Worm (Caenorhabditis elegans): ENCODE results near the gene F49E12.10.

Gene F49E12.10

ce11 chrII:8409538-8409937 lies 18.7 kb downstream of the F49E12.10 start:
- TF ChIP-seq ceh-39 (tag; optimal IDR thresholded peaks at IDR 0.05) (no peak), flh-1 (GFP tag; optimal IDR thresholded peaks at IDR 0.05) (no peak), sptf-1 (tag; optimal IDR thresholded peaks at IDR 0.05) (no peak), sem-2 (GFP tag; optimal IDR thresholded peaks at IDR 0.05) (no peak), lsy-2 (tag; optimal IDR thresholded peaks at IDR 0.05) (no peak), ces-1 (GFP tag; optimal IDR thresholded peaks at IDR 0.05) (no peak), nhr-76 (tag; optimal IDR thresholded peaks at IDR 0.05) (no peak), drap-1 (GFP tag; optimal IDR thresholded peaks at IDR 0.05) (no peak), nhr-237 (tag; optimal IDR thresholded peaks at IDR 0.05) (no peak), elt-3 (tag; optimal IDR thresholded peaks at IDR 0.05) (no peak), ceh-83 (GFP tag; optimal IDR thresholded peaks at IDR 0.05) (no peak)

DNA sequence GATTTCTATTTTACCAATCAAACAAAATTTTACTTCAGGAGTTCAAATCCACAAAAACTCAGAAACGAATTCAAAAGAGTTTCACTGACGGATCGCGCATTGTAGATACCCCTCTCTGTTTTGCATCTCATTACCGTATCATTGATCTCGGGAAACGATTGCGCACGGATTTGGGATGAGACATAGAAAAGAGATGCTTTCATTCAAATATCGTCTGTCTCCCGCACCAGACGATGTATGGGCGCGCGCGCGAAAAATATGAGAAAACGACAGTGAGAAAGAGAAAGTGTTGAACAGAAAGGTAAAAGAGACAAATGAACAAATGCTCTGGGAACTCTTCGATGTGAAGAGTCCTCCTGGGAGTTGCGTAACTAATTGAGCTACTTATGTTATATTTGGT lies 20.2 kb downstream of the F49E12.10 start:
- TF ChIP-seq blmp-1 (tag; optimal IDR thresholded peaks at IDR 0.05) (peak; percentile 7), elt-1 (tag; optimal IDR thresholded peaks at IDR 0.05; ENCODE audit: borderline replicate concordance, insufficient read depth) (peak; percentile 84), unc-120 (tag; optimal IDR thresholded peaks at IDR 0.05; ENCODE audit: poor library complexity, severe bottlenecking) (no peak), mep-1 (tag; optimal IDR thresholded peaks at IDR 0.05) (no peak), nhr-2 (tag; optimal IDR thresholded peaks at IDR 0.05) (no peak), ceh-43 (GFP tag; optimal IDR thresholded peaks at IDR 0.05) (no peak), ceh-39 (tag; optimal IDR thresholded peaks at IDR 0.05) (no peak), zip-8 (tag; optimal IDR thresholded peaks at IDR 0.05) (peak; percentile 77), ceh-83 (GFP tag; optimal IDR thresholded peaks at IDR 0.05) (no peak), flh-1 (GFP tag; optimal IDR thresholded peaks at IDR 0.05) (no peak), tbx-8 (GFP tag; optimal IDR thresholded peaks at IDR 0.05) (no peak)

DNA sequence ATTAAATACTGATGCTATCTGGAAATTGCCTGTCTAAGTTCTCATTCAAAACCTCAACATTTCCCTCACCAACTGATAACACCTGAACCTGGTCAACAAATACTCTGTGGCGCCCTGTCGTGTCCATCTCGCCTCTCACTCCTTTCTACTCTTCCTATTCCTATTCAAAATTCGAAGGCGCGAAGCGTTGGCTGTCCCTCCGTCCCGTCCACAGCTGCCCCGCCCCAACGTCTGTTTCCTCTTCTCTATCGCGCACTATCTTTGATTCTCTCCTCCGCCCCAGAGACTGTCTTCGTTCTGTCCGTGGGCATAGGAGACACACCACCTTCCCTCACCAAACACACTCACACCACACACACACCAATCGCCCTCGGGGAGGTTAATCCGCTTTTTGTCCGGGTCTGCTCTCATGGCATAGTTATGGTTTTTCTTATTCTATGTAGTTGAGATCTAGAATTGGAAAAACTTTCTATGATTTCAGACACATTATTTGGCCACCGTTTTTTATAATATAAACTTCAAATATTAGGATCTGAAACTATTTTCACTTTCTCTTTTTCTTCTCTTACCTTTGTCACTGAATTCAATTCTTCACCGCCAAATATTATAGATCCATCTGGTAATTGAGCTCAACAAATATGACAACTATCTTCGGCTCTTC lies 21.3 kb downstream of the F49E12.10 start, which contains the start of gene efl-3:
efl-3 (plus strand) TSS at position 611 of the 661 bp plus-strand sequence.
- TF ChIP-seq elt-1 (tag; optimal IDR thresholded peaks at IDR 0.05; ENCODE audit: borderline replicate concordance, insufficient read depth), result no peak
- TF ChIP-seq mep-1 (tag; optimal IDR thresholded peaks at IDR 0.05), result peak; percentile 31
- TF ChIP-seq ces-1 (GFP tag; optimal IDR thresholded peaks at IDR 0.05), result no peak
- TF ChIP-seq unc-39 (tag; optimal IDR thresholded peaks at IDR 0.05), result no peak
- TF ChIP-seq nhr-237 (tag; optimal IDR thresholded peaks at IDR 0.05), result no peak
- peak; percentile 19 for TF ChIP-seq hlh-1 (tag; optimal IDR thresholded peaks at IDR 0.05)
- no peak for TF ChIP-seq bed-3 (GFP tag; optimal IDR thresholded peaks at IDR 0.05)
- no peak for TF ChIP-seq pha-4 (tag; optimal IDR thresholded peaks at IDR 0.05)
- no peak for TF ChIP-seq M03D4.4 (tag; optimal IDR thresholded peaks at IDR 0.05)
- no peak for TF ChIP-seq sem-2 (GFP tag; optimal IDR thresholded peaks at IDR 0.05)
- TF ChIP-seq sptf-1 (tag; optimal IDR thresholded peaks at IDR 0.05), result peak; percentile 51
- no peak for TF ChIP-seq blmp-1 (tag; optimal IDR thresholded peaks at IDR 0.05)
- no peak for TF ChIP-seq nhr-12 (tag; optimal IDR thresholded peaks at IDR 0.05)
- TF ChIP-seq elt-3 (tag; optimal IDR thresholded peaks at IDR 0.05), result no peak
- TF ChIP-seq snpc-4 (tag; optimal IDR thresholded peaks at IDR 0.05), result no peak
- TF ChIP-seq nhr-2 (tag; optimal IDR thresholded peaks at IDR 0.05), result peak; percentile 86
- no peak for TF ChIP-seq zip-8 (tag; optimal IDR thresholded peaks at IDR 0.05)
- no peak for TF ChIP-seq drap-1 (GFP tag; optimal IDR thresholded peaks at IDR 0.05)
- TF ChIP-seq lin-13 (tag; optimal IDR thresholded peaks at IDR 0.05), result peak; percentile 20
- TF ChIP-seq flh-1 (GFP tag; optimal IDR thresholded peaks at IDR 0.05), result no peak
- TF ChIP-seq cnd-1 (tag; optimal IDR thresholded peaks at IDR 0.05), result peak; percentile 70
- no peak for TF ChIP-seq nhr-76 (tag; optimal IDR thresholded peaks at IDR 0.05)
- no peak for TF ChIP-seq lsy-2 (tag; optimal IDR thresholded peaks at IDR 0.05)
- TF ChIP-seq mab-5 (tag; optimal IDR thresholded peaks at IDR 0.05), result no peak
- TF ChIP-seq lin-32 (GFP tag; optimal IDR thresholded peaks at IDR 0.05), result no peak
- no peak for TF ChIP-seq ceh-83 (GFP tag; optimal IDR thresholded peaks at IDR 0.05)
- TF ChIP-seq ztf-11 (tag; optimal IDR thresholded peaks at IDR 0.05), result no peak
- TF ChIP-seq tbx-8 (GFP tag; optimal IDR thresholded peaks at IDR 0.05), result no peak
- no peak for TF ChIP-seq unc-62 (GFP tag; optimal IDR thresholded peaks at IDR 0.05)
- TF ChIP-seq mls-2 (tag; optimal IDR thresholded peaks at IDR 0.05), result peak; percentile 41
- TF ChIP-seq unc-120 (tag; optimal IDR thresholded peaks at IDR 0.05; ENCODE audit: poor library complexity, severe bottlenecking), result no peak
- no peak for TF ChIP-seq ham-2 (GFP tag; optimal IDR thresholded peaks at IDR 0.05)

All from whole organism, mixed stage, embryonic.